Fruit fly (Drosophila melanogaster): ENCODE data around the gene pelo.

DNA sequence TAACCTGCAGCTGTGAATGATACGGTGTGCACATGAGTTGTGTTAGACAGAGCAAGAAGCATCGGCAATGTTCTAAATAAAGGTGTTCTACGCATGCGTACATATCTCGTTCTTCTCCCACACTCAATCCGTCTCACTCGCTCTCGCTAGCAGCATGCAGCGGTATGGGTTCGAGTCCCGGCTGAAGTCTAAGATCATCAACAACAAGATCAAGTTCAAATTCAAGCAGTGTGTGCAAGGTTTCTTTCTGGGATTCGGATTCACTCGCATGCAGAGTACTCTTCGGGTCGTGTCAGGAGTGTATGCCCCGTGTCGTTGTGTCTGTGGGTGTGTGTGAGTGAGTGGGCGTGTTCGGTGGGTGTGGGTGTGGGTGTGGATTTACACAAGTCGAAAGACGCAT lies 30.7 kb downstream of the pelo start:
- TF ChIP-seq CG8478 (optimal IDR thresholded peaks at IDR 0.05) (no peak), EcR (GFP tag; optimal IDR thresholded peaks at IDR 0.05) (no peak), usp (GFP tag; optimal IDR thresholded peaks at IDR 0.05) (no peak), psq (optimal IDR thresholded peaks at IDR 0.05) (no peak), Dll (optimal IDR thresholded peaks at IDR 0.05) (no peak), pan (optimal IDR thresholded peaks at IDR 0.05) (no peak)
